Worm (Caenorhabditis elegans): Measurements from ENCODE around the gene srg-39.

- TF ChIP-seq sox-4 (tag; optimal IDR thresholded peaks at IDR 0.05) (no peak), dmd-4 (tag; optimal IDR thresholded peaks at IDR 0.05; ENCODE audit: borderline replicate concordance) (no peak), pha-4 (tag; optimal IDR thresholded peaks at IDR 0.05) (no peak), syd-9 (tag; optimal IDR thresholded peaks at IDR 0.05) (no peak), ceh-2 (tag; optimal IDR thresholded peaks at IDR 0.05) (no peak), ama-1 (optimal IDR thresholded peaks at IDR 0.05) (no peak), unc-86 (tag; optimal IDR thresholded peaks at IDR 0.05) (no peak), ceh-6 (GFP tag; optimal IDR thresholded peaks at IDR 0.05) (no peak), tbx-2 (tag; optimal IDR thresholded peaks at IDR 0.05) (no peak), pha-2 (tag; optimal IDR thresholded peaks at IDR 0.05) (no peak), unc-55 (GFP tag; optimal IDR thresholded peaks at IDR 0.05) (no peak), nhr-11 (tag; optimal IDR thresholded peaks at IDR 0.05) (no peak), C08G9.2 (tag; optimal IDR thresholded peaks at IDR 0.05) (no peak)
Measured at ce11 chrV:11196109-11196508, 43.9 kb upstream of the srg-39 start, which contains the start of gene clc-6.

Measured in whole organism, late embryonic.